Worm (Caenorhabditis elegans) whole organism, L1 larva: Measurements from ENCODE around the gene K09A9.6.

Source experiments
- Y116A8C.19 ChIP-seq: sonication (generic microtip); optimal IDR thresholded peaks from 2 replicates; lab custom pipeline; 2016; ENCODE audit warnings: missing compliant biosample characterization, missing genetic modification characterization, borderline replicate concordance
- aha-1 ChIP-seq: fragments of 150-350 bp; optimal IDR thresholded peaks from 2 replicates; lab custom pipeline; 2014; ENCODE audit warnings: missing biosample characterization, missing genetic modification characterization
- alr-1 ChIP-seq: fragments of 200-800 bp; sonication (Bioruptor generic); optimal IDR thresholded peaks from 2 replicates; lab custom pipeline; 2018; ENCODE audit warnings: borderline replicate concordance, mild to moderate bottlenecking, missing genetic modification characterization, missing compliant biosample characterization
- ceh-63 ChIP-seq: fragments of 200-800 bp; sonication (Bioruptor generic); optimal IDR thresholded peaks from 2 replicates; lab custom pipeline; 2018; ENCODE audit warnings: mild to moderate bottlenecking, missing genetic modification characterization, missing compliant biosample characterization
- ces-1 ChIP-seq: fragments of 150-350 bp; optimal IDR thresholded peaks from 2 replicates; lab custom pipeline; 2014; ENCODE audit warnings: missing biosample characterization, missing genetic modification reagents, missing genetic modification characterization
- dpl-1 ChIP-seq, 3 experiments: fragments of 150-350 bp in 2 of 3; sonication (generic microtip) in 1 of 3; optimal IDR thresholded peaks; 2 replicates each; lab custom pipeline; 2014 to 2017; ENCODE audit warnings: missing biosample characterization in 3 of 3, missing genetic modification characterization in 3 of 3, missing genetic modification reagents in 3 of 3
- dsc-1 ChIP-seq: sonication (generic microtip); optimal IDR thresholded peaks from 2 replicates; lab custom pipeline; 2016; ENCODE audit warnings: mild to moderate bottlenecking, missing genetic modification characterization, missing compliant biosample characterization
- efl-3 ChIP-seq: fragments of 200-800 bp; sonication (Bioruptor generic); optimal IDR thresholded peaks from 2 replicates; lab custom pipeline; 2018; ENCODE audit warnings: mild to moderate bottlenecking, missing genetic modification characterization, missing compliant biosample characterization
- egl-13 ChIP-seq: sonication (generic microtip); optimal IDR thresholded peaks from 2 replicates; lab custom pipeline; 2016; ENCODE audit warnings: missing genotype, missing genetic modification reagents, missing genetic modification characterization, missing compliant biosample characterization
- egl-27 ChIP-seq, 2 experiments: fragments of 150-350 bp in 1 of 2; sonication (generic microtip); optimal IDR thresholded peaks; 3 replicates each; lab custom pipeline; 2017 to 2018; ENCODE audit warnings: missing biosample characterization in 2 of 2, missing genetic modification characterization in 2 of 2, missing genetic modification reagents in 2 of 2
- elt-2 ChIP-seq: sonication (generic microtip); optimal IDR thresholded peaks from 2 replicates; lab custom pipeline; 2016; ENCODE audit warnings: missing genetic modification characterization, mild to moderate bottlenecking, inconsistent platforms, missing compliant biosample characterization, missing genetic modification reagents
- elt-3 ChIP-seq, 6 experiments: fragments of 150-350 bp in 1 of 6; sonication (generic microtip); optimal IDR thresholded peaks; 2 replicates each; lab custom pipeline; 2017 to 2018; ENCODE audit warnings: missing biosample characterization in 6 of 6, missing genetic modification characterization in 6 of 6, inconsistent platforms in 1 of 6
- fkh-10 ChIP-seq: sonication (generic microtip); optimal IDR thresholded peaks from 2 replicates; lab custom pipeline; 2017; ENCODE audit warnings: missing biosample characterization, missing genetic modification reagents, missing genetic modification characterization
- fkh-4 ChIP-seq: sonication (generic microtip); optimal IDR thresholded peaks from 2 replicates; lab custom pipeline; 2016; ENCODE audit warnings: missing compliant biosample characterization, missing genetic modification characterization, borderline replicate concordance
- fos-1 ChIP-seq: fragments of 150-350 bp; optimal IDR thresholded peaks from 2 replicates; lab custom pipeline; 2014; ENCODE audit warnings: missing biosample characterization, missing genetic modification characterization
- hpl-2 ChIP-seq: fragments of 150-350 bp; optimal IDR thresholded peaks from 2 replicates; lab custom pipeline; 2014; ENCODE audit warnings: missing biosample characterization, missing genetic modification reagents, missing genetic modification characterization
- lin-13 ChIP-seq: fragments of 150-350 bp; optimal IDR thresholded peaks from 2 replicates; lab custom pipeline; 2014; ENCODE audit warnings: missing biosample characterization, missing genetic modification reagents, missing genetic modification characterization
- lin-14 ChIP-seq: fragments of 200-800 bp; sonication (Bioruptor generic); optimal IDR thresholded peaks from 2 replicates; lab custom pipeline; 2018; ENCODE audit warnings: mild to moderate bottlenecking, missing genetic modification characterization, moderate library complexity, missing compliant biosample characterization
- lin-15B ChIP-seq: fragments of 150-350 bp; sonication (generic microtip); optimal IDR thresholded peaks from 3 replicates; lab custom pipeline; 2014; ENCODE audit warnings: missing biosample characterization, missing genetic modification characterization
- lin-35 ChIP-seq, 2 experiments: fragments of 150-350 bp; optimal IDR thresholded peaks; 2 replicates each; lab custom pipeline; 2014; ENCODE audit warnings: missing biosample characterization in 2 of 2, missing genetic modification characterization in 2 of 2, missing genetic modification reagents in 2 of 2
- lin-39 ChIP-seq: fragments of 150-350 bp; optimal IDR thresholded peaks from 2 replicates; lab custom pipeline; 2014; ENCODE audit warnings: missing biosample characterization, missing genetic modification reagents, missing genetic modification characterization
- lir-3 ChIP-seq: sonication (generic microtip); optimal IDR thresholded peaks from 2 replicates; lab custom pipeline; 2016; ENCODE audit warnings: mild to moderate bottlenecking, missing genetic modification characterization, moderate library complexity, missing compliant biosample characterization; ENCODE audit not compliant: poor library complexity
- lsy-2 ChIP-seq, 2 experiments: fragments of 150-350 bp; optimal IDR thresholded peaks; 2 replicates each; lab custom pipeline; 2014; ENCODE audit warnings: missing biosample characterization in 2 of 2, missing genetic modification characterization in 2 of 2
- mdl-1 ChIP-seq, 2 experiments: fragments of 150-350 bp; optimal IDR thresholded peaks; 2 replicates each; lab custom pipeline; 2014 to 2017; ENCODE audit warnings: missing biosample characterization in 2 of 2, missing genetic modification characterization in 2 of 2, inconsistent platforms in 1 of 2
- mef-2 ChIP-seq: fragments of 150-350 bp; optimal IDR thresholded peaks from 2 replicates; lab custom pipeline; 2014; ENCODE audit warnings: missing biosample characterization, missing genetic modification characterization
- mep-1 ChIP-seq: fragments of 150-350 bp; optimal IDR thresholded peaks from 2 replicates; lab custom pipeline; 2014; ENCODE audit warnings: missing biosample characterization, missing genetic modification characterization
- nhr-12 ChIP-seq: sonication (generic microtip); optimal IDR thresholded peaks from 2 replicates; lab custom pipeline; 2017; ENCODE audit warnings: missing biosample characterization, missing genetic modification characterization
- nhr-237 ChIP-seq: fragments of 150-350 bp; optimal IDR thresholded peaks from 2 replicates; lab custom pipeline; 2014; ENCODE audit warnings: missing biosample characterization, missing genetic modification characterization
- nhr-47 ChIP-seq: sonication (generic microtip); optimal IDR thresholded peaks from 2 replicates; lab custom pipeline; 2016; ENCODE audit warnings: mild to moderate bottlenecking, missing genetic modification characterization, moderate library complexity, missing compliant biosample characterization
- nhr-76 ChIP-seq: sonication (generic microtip); optimal IDR thresholded peaks from 2 replicates; lab custom pipeline; 2017; ENCODE audit warnings: missing biosample characterization, missing genetic modification characterization
- nhr-77 ChIP-seq: fragments of 150-350 bp; optimal IDR thresholded peaks from 2 replicates; lab custom pipeline; 2014; ENCODE audit warnings: missing biosample characterization, missing genetic modification characterization
- nhr-84 ChIP-seq: sonication (generic microtip); optimal IDR thresholded peaks from 2 replicates; lab custom pipeline; 2017; ENCODE audit warnings: missing biosample characterization, missing genetic modification characterization
- nhr-85 ChIP-seq: sonication (generic microtip); peaks from one replicate; lab custom pipeline; 2016; ENCODE audit warnings: missing genetic modification characterization, inconsistent platforms, missing compliant biosample characterization
- nhr-90 ChIP-seq: sonication (generic microtip); optimal IDR thresholded peaks from 2 replicates; lab custom pipeline; 2016; ENCODE audit warnings: mild to moderate bottlenecking, missing genetic modification characterization, missing compliant biosample characterization; ENCODE audit not compliant: poor library complexity
- pax-3 ChIP-seq: fragments of 200-800 bp; sonication (Bioruptor generic); optimal IDR thresholded peaks from 2 replicates; lab custom pipeline; 2018; ENCODE audit warnings: mild to moderate bottlenecking, missing genetic modification characterization, moderate library complexity, missing compliant biosample characterization
- rnt-1 ChIP-seq: sonication (generic microtip); optimal IDR thresholded peaks from 2 replicates; lab custom pipeline; 2016; ENCODE audit warnings: mild to moderate bottlenecking, missing genetic modification characterization, moderate library complexity, missing compliant biosample characterization
- snu-23 ChIP-seq: sonication (generic microtip); optimal IDR thresholded peaks from 2 replicates; lab custom pipeline; 2016; ENCODE audit warnings: missing genetic modification characterization, missing compliant biosample characterization
- sox-4 ChIP-seq: sonication (generic microtip); optimal IDR thresholded peaks from 2 replicates; lab custom pipeline; 2016; ENCODE audit warnings: missing genetic modification characterization, missing compliant biosample characterization
- sptf-1 ChIP-seq: fragments of 150-350 bp; optimal IDR thresholded peaks from 2 replicates; lab custom pipeline; 2014; ENCODE audit warnings: missing biosample characterization, missing genetic modification characterization
- sup-37 ChIP-seq: fragments of 200-800 bp; sonication (Bioruptor generic); optimal IDR thresholded peaks from 2 replicates; lab custom pipeline; 2018; ENCODE audit warnings: mild to moderate bottlenecking, missing genetic modification characterization, missing compliant biosample characterization
- tbx-2 ChIP-seq: sonication (generic microtip); optimal IDR thresholded peaks from 2 replicates; lab custom pipeline; 2016; ENCODE audit warnings: missing genetic modification characterization, missing compliant biosample characterization
- tlp-1 ChIP-seq: fragments of 150-350 bp; optimal IDR thresholded peaks from 2 replicates; lab custom pipeline; 2014; ENCODE audit warnings: missing biosample characterization, missing genetic modification characterization
- unc-30 ChIP-seq: sonication (generic microtip); optimal IDR thresholded peaks from 2 replicates; lab custom pipeline; 2017; ENCODE audit warnings: missing biosample characterization, missing genetic modification characterization
- unc-86 ChIP-seq: sonication (generic microtip); optimal IDR thresholded peaks from 2 replicates; lab custom pipeline; 2016; ENCODE audit warnings: missing genetic modification characterization, missing compliant biosample characterization
- unc-98 ChIP-seq: fragments of 200-800 bp; sonication (Bioruptor generic); IDR thresholded peaks from 2 replicates; pipeline ENCODE4 v1.3.6; 2022; ENCODE audit warnings: missing genetic modification characterization, missing compliant biosample characterization
- xbp-1 ChIP-seq: sonication (generic microtip); optimal IDR thresholded peaks from 2 replicates; lab custom pipeline; 2016; ENCODE audit warnings: missing genetic modification characterization, missing compliant biosample characterization
- zip-4 ChIP-seq: fragments of 200-800 bp; sonication (Bioruptor generic); optimal IDR thresholded peaks from 2 replicates; lab custom pipeline; 2018; ENCODE audit warnings: mild to moderate bottlenecking, missing genetic modification characterization, moderate library complexity, missing compliant biosample characterization
- ztf-11 ChIP-seq, 2 experiments: sonication (generic microtip); optimal IDR thresholded peaks; 2 replicates each; lab custom pipeline; 2016 to 2017; ENCODE audit warnings: missing genetic modification characterization in 2 of 2, missing biosample characterization in 1 of 2, missing compliant biosample characterization in 1 of 2
- ztf-4 ChIP-seq: fragments of 150-350 bp; optimal IDR thresholded peaks from 2 replicates; lab custom pipeline; 2014; ENCODE audit warnings: missing biosample characterization, missing genetic modification characterization

Gene K09A9.6

DNA sequence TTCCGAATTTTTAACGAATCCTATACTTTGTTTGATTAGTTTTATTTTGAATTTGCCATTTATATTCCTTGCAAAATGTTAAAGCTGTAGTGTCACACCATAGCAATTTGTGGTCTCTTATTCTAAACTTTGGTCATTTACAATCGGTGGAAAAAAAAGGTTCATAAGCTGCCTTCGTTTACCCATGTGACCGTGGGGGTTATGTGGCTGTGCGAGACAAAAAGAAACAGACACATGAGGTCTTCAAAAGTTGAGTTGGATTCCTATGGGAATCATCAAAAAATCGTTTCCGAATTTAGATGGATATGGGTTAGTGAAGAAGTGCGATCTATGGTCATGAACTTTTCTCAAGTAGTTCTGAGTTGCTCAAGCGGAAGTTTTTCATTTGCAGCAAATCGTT, 12.7 kb upstream of the K09A9.6 start (continued):
- no peak for TF ChIP-seq alr-1 (tag; lab: Kevin White, UChicago)
- TF ChIP-seq Y116A8C.19 (tag; lab: Kevin White, UChicago) = no peak
- TF ChIP-seq sox-4 (tag; lab: Kevin White, UChicago) = no peak
- no peak for TF ChIP-seq egl-13
- no peak for TF ChIP-seq ztf-11 (tag; optimal IDR thresholded peaks at IDR 0.05; lab: Kevin White, UChicago)
- no peak for TF ChIP-seq ceh-63 (GFP tag; lab: Kevin White, UChicago)
- no peak for TF ChIP-seq elt-3 (tag; optimal IDR thresholded peaks at IDR 0.05; lab: Kevin White, UChicago)
- TF ChIP-seq sptf-1 (tag; lab: Kevin White, UChicago) = no peak
- no peak for TF ChIP-seq aha-1 (tag; lab: Kevin White, UChicago)
- TF ChIP-seq nhr-77 (tag; lab: Kevin White, UChicago) = no peak

ce11 chrX:15566640-15567039, 10.4 kb upstream of the K09A9.6 start:
- TF ChIP-seq ztf-11 (tag; optimal IDR thresholded peaks at IDR 0.05; lab: Kevin White, UChicago) (no peak), dpl-1 (GFP tag; optimal IDR thresholded peaks at IDR 0.05; lab: Kevin White, UChicago) (no peak), tlp-1 (tag; lab: Kevin White, UChicago) (no peak), rnt-1 (tag; lab: Kevin White, UChicago) (no peak), unc-30 (tag; lab: Kevin White, UChicago) (no peak), zip-4 (GFP tag; lab: Kevin White, UChicago) (no peak), snu-23 (peak; percentile 24), lsy-2 (tag; optimal IDR thresholded peaks at IDR 0.05; lab: Kevin White, UChicago) (peak in 1 of 2 experiments; percentile 17), hpl-2 (GFP tag; lab: Kevin White, UChicago) (no peak), pax-3 (tag; lab: Kevin White, UChicago) (no peak), lir-3 (tag; lab: Kevin White, UChicago) (no peak), nhr-12 (tag; lab: Kevin White, UChicago) (no peak), unc-98 (GFP tag; lab: Robert Waterston, UW) (no peak), dsc-1 (tag; lab: Kevin White, UChicago) (no peak), mef-2 (no peak), nhr-84 (tag; lab: Kevin White, UChicago) (no peak), fkh-4 (tag; lab: Kevin White, UChicago) (no peak), mdl-1 (tag; optimal IDR thresholded peaks at IDR 0.05; lab: Kevin White, UChicago) (no peak), nhr-77 (tag; lab: Kevin White, UChicago) (no peak), egl-13 (no peak), Y116A8C.19 (tag; lab: Kevin White, UChicago) (no peak), xbp-1 (tag; lab: Kevin White, UChicago) (no peak), alr-1 (tag; lab: Kevin White, UChicago) (no peak), lin-14 (peak; percentile 87), sup-37 (GFP tag; lab: Kevin White, UChicago) (no peak), aha-1 (tag; lab: Kevin White, UChicago) (no peak), efl-3 (GFP tag; lab: Kevin White, UChicago) (no peak), ces-1 (GFP tag; lab: Kevin White, UChicago) (no peak), egl-27 (tag; optimal IDR thresholded peaks at IDR 0.05; lab: Kevin White, UChicago) (no peak), lin-39 (no peak), elt-3 (tag; optimal IDR thresholded peaks at IDR 0.05; lab: Kevin White, UChicago) (no peak), lin-35 (GFP tag; optimal IDR thresholded peaks at IDR 0.05; lab: Kevin White, UChicago) (no peak), elt-2 (no peak), fkh-10 (peak; percentile 22), nhr-237 (tag; lab: Kevin White, UChicago) (no peak), lin-13 (GFP tag; lab: Kevin White, UChicago) (no peak), nhr-47 (peak; percentile 41), sox-4 (tag; lab: Kevin White, UChicago) (no peak), fos-1 (tag; lab: Kevin White, UChicago) (no peak), lin-15B (tag; lab: Kevin White, UChicago) (no peak), nhr-76 (tag; lab: Kevin White, UChicago) (no peak), nhr-90 (no peak), ztf-4 (tag; lab: Kevin White, UChicago) (no peak), unc-86 (tag; lab: Kevin White, UChicago) (peak; percentile 44), mep-1 (tag; lab: Kevin White, UChicago) (no peak), nhr-85 (tag; lab: Kevin White, UChicago) (no peak), tbx-2 (tag; lab: Kevin White, UChicago) (peak; percentile 50)
